Fruit fly (Drosophila melanogaster): ENCODE measurements around the gene Archease.

The Archease gene

DNA sequence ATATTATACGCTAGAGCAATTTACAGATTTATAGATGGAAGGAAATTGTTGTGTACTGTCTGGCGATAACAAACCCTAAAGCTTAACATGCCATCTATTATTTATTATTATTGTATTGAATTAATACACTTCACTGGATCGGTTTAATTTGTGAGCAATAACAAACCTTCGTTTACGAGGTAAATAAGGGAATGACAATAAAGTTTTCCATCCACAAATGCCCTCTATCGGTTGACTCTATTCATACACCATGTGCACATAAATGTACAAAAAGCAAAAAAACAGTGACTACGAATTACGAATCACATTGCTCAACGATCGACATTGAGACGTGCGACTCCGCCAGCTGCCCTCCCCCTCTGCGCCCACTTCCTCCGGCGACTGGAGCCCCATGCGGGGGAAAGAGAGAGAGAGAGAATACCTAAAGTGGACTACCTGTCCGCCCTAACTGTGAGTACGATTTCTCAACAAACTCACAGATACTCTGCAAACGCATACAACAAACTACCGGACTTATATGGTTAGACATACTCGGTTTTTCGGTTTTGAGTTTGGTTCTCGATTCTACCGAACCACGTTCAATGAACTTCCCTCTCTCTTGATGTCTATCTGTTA lies 25.8 kb downstream of the Archease start (continued):
- TF ChIP-seq Pdp1 (GFP tag; optimal IDR thresholded peaks at IDR 0.05) = peak in 1 of 2 experiments; percentile 56
- peak; percentile 50 for TF ChIP-seq CG13894 (tag; optimal IDR thresholded peaks at IDR 0.05)
- no peak for TF ChIP-seq CG3065 (GFP tag; optimal IDR thresholded peaks at IDR 0.05)
- TF ChIP-seq pros (GFP tag; optimal IDR thresholded peaks at IDR 0.05) = peak; percentile 57
- TF ChIP-seq CG17829 (tag; optimal IDR thresholded peaks at IDR 0.05) = no peak
- peak; percentile 38 for TF ChIP-seq fd3F (GFP tag; optimal IDR thresholded peaks at IDR 0.05)
- TF ChIP-seq CG7839 (tag; optimal IDR thresholded peaks at IDR 0.05) = peak; percentile 11
- TF ChIP-seq HHEX (GFP tag; optimal IDR thresholded peaks at IDR 0.05) = peak; percentile 21
- no peak for TF ChIP-seq prd (optimal IDR thresholded peaks at IDR 0.05)
- 0 out of 3 replicates have a peak, but pooled peaks have one; percentile 14 for TF ChIP-seq prd (GFP tag; IDR thresholded peaks at IDR 0.05)
- TF ChIP-seq gcm (GFP tag; optimal IDR thresholded peaks at IDR 0.05) = peak; percentile 6
- TF ChIP-seq CG1529 (GFP tag; optimal IDR thresholded peaks at IDR 0.05) = peak; percentile 13
- peak; percentile 12; the same call in 1 of the 2 replicates for TF ChIP-seq MBD-R2 (GFP tag; IDR thresholded peaks at IDR 0.05)
- TF ChIP-seq CG34224 (GFP tag; IDR thresholded peaks at IDR 0.05; ENCODE audit: partially characterized antibody) = peak; percentile 24; the same call in 1 of the 3 replicates
- TF ChIP-seq CG10274 (GFP tag; optimal IDR thresholded peaks at IDR 0.05) = peak; percentile 14
- TF ChIP-seq ftz-f1 (GFP tag; optimal IDR thresholded peaks at IDR 0.05) = peak; percentile 74
- TF ChIP-seq vvl (GFP tag; IDR thresholded peaks at IDR 0.05) = 0 out of 2 replicates have a peak, but pooled peaks have one; percentile 31
- TF ChIP-seq gsb (GFP tag; IDR thresholded peaks at IDR 0.05) = 0 out of 2 replicates have a peak, but pooled peaks have one; percentile 7
- no peak for TF ChIP-seq Hr3 (GFP tag; optimal IDR thresholded peaks at IDR 0.05)
- peak; percentile 43 for TF ChIP-seq CG10543 (GFP tag; optimal IDR thresholded peaks at IDR 0.05)
- TF ChIP-seq schlank (tag; optimal IDR thresholded peaks at IDR 0.05) = no peak
- TF ChIP-seq oc (tag; optimal IDR thresholded peaks at IDR 0.05) = peak; percentile 17
- TF ChIP-seq row (GFP tag; IDR thresholded peaks at IDR 0.05) = peak; percentile 23; the same call in 1 of the 3 replicates
- peak; percentile 78 for TF ChIP-seq Med (GFP tag)
- peak; percentile 18 for TF ChIP-seq CG10209 (GFP tag; optimal IDR thresholded peaks at IDR 0.05)
- peak; percentile 1 for TF ChIP-seq YL-1 (GFP tag; optimal IDR thresholded peaks at IDR 0.05)

DNA sequence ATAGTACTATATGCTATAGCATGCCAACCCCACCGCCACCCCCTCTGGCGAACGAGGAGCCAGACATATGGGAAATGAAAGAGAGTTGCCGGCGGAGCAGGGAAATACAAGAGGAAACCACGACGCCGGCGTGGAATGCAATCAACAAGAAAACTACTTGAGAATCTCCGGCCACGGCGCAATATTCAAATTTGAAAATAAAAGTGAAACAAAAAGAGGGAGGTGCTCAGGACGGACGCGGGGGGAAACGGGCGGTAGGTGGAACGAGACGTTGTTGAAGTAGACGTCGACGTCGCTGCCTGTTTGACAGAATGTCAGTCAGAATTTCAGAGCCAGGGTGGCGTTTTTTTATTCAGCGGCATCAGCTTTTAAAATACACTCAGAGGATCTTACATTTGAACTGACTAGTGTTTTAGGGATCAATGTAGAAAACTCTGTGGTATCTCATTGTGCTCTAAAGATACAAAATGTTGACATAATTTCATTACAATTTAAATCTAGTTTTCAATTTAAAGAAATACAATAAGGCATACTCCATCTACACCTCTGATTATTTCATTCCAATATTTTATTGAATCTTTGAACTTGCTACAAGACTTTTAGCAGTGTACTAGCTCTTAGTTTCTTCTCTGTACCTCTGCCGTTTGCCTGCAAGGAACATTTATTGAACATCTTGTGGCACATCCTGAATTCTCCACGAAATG lies 26.6 kb downstream of the Archease start:
- TF ChIP-seq tio (GFP tag; optimal IDR thresholded peaks at IDR 0.05) = peak; percentile 16
- TF ChIP-seq disco-r (GFP tag; optimal IDR thresholded peaks at IDR 0.05) = no peak
- no peak for TF ChIP-seq CG14710 (tag; optimal IDR thresholded peaks at IDR 0.05)
- peak; percentile 16 for TF ChIP-seq sqz (GFP tag; optimal IDR thresholded peaks at IDR 0.05)
- peak; percentile 76 for TF ChIP-seq crol (GFP tag; IDR thresholded peaks at IDR 0.05)
- TF ChIP-seq Dad (GFP tag; optimal IDR thresholded peaks at IDR 0.05) = no peak
- no peak for TF ChIP-seq rib (GFP tag; IDR thresholded peaks at IDR 0.05)
- no peak for TF ChIP-seq chinmo (GFP tag; IDR thresholded peaks at IDR 0.05; ENCODE audit: partially characterized antibody)
- no peak for TF ChIP-seq Drgx (GFP tag; IDR thresholded peaks at IDR 0.05)
- no peak for TF ChIP-seq chif (GFP tag; optimal IDR thresholded peaks at IDR 0.05)
- TF ChIP-seq pfk (GFP tag; optimal IDR thresholded peaks at IDR 0.05) = peak; percentile 21
- TF ChIP-seq tna (GFP tag; IDR thresholded peaks at IDR 0.05; ENCODE audit: partially characterized antibody) = no peak
- peak; percentile 47 for TF ChIP-seq zf30C (GFP tag; optimal IDR thresholded peaks at IDR 0.05)
- peak; percentile 12 for TF ChIP-seq CG11504 (tag; optimal IDR thresholded peaks at IDR 0.05)
- TF ChIP-seq Blimp-1 (GFP tag; optimal IDR thresholded peaks at IDR 0.05) = peak; percentile 56
- TF ChIP-seq CG14667 (GFP tag; IDR thresholded peaks at IDR 0.05) = no peak
- no peak for TF ChIP-seq CG5245 (GFP tag; optimal IDR thresholded peaks at IDR 0.05)
- no peak for TF ChIP-seq cwo (GFP tag; optimal IDR thresholded peaks at IDR 0.05)
- TF ChIP-seq E2f1 (GFP tag; IDR thresholded peaks at IDR 0.05) = peak; percentile 37; the same call in 1 of the 2 replicates
- peak; percentile 28 for TF ChIP-seq Med (GFP tag)
- peak; percentile 67 for TF ChIP-seq pros (GFP tag; optimal IDR thresholded peaks at IDR 0.05)
- no peak for TF ChIP-seq Hsf (GFP tag; optimal IDR thresholded peaks at IDR 0.05)
- no peak for TF ChIP-seq CG11696 (GFP tag; IDR thresholded peaks at IDR 0.05)
- TF ChIP-seq CG11560 (tag; IDR thresholded peaks at IDR 0.05) = no peak
